Worm (Caenorhabditis elegans) whole organism, midembryonic: Measurements from ENCODE around the gene pks-1.
A peak's percentile ranks its signal among the peaks of the same experiment; 100 is the strongest.

ENCODE experiments used
- T22C8.4 ChIP-seq: fragments of 200-800 bp; sonication (Bioruptor generic); IDR thresholded peaks from 2 replicates; pipeline ENCODE4 v1.3.6; 2022; ENCODE audit warnings: missing genetic modification characterization, missing compliant biosample characterization
- cog-1 ChIP-seq: sonication (generic microtip); optimal IDR thresholded peaks from 2 replicates; lab custom pipeline; 2016; ENCODE audit warnings: missing genetic modification characterization, missing compliant biosample characterization
- flt-1 ChIP-seq: fragments of 200-800 bp; sonication (Bioruptor generic); IDR thresholded peaks from 2 replicates; pipeline ENCODE4 v1.3.6; 2022; ENCODE audit warnings: missing genetic modification characterization, missing compliant biosample characterization
- klf-2 ChIP-seq: fragments of 200-800 bp; sonication (Bioruptor generic); conservative IDR thresholded peaks from 2 replicates; pipeline ENCODE4 v1.3.6; 2022; ENCODE audit warnings: missing genetic modification reagents, missing genetic modification characterization, missing compliant biosample characterization
- med-1 ChIP-seq: sonication (generic microtip); optimal IDR thresholded peaks from 2 replicates; lab custom pipeline; 2017; ENCODE audit warnings: missing genetic modification characterization, mild to moderate bottlenecking, missing compliant biosample characterization, antibody characterized with exemption, missing genetic modification reagents; ENCODE audit not compliant: insufficient read depth
- ref-1 ChIP-seq: fragments of 200-800 bp; sonication (Bioruptor generic); conservative IDR thresholded peaks from 2 replicates; pipeline ENCODE4 v1.3.6; 2022; ENCODE audit warnings: missing genetic modification reagents, missing genetic modification characterization, missing compliant biosample characterization
- tab-1 ChIP-seq: fragments of 200-800 bp; sonication (Bioruptor generic); IDR thresholded peaks from 2 replicates; pipeline ENCODE4 v1.3.6; 2022; ENCODE audit warnings: missing genetic modification characterization, missing compliant biosample characterization
- ztf-23 ChIP-seq: fragments of 200-800 bp; sonication (Bioruptor generic); IDR thresholded peaks from 2 replicates; pipeline ENCODE4 v1.3.6; 2022; ENCODE audit warnings: missing genetic modification reagents, missing genetic modification characterization, missing compliant biosample characterization
- ztf-29 ChIP-seq: fragments of 200-800 bp; sonication (Bioruptor generic); IDR thresholded peaks from 2 replicates; pipeline ENCODE4 v1.3.6; 2022; ENCODE audit warnings: missing genetic modification reagents, missing genetic modification characterization, missing compliant biosample characterization

The pks-1 gene

DNA sequence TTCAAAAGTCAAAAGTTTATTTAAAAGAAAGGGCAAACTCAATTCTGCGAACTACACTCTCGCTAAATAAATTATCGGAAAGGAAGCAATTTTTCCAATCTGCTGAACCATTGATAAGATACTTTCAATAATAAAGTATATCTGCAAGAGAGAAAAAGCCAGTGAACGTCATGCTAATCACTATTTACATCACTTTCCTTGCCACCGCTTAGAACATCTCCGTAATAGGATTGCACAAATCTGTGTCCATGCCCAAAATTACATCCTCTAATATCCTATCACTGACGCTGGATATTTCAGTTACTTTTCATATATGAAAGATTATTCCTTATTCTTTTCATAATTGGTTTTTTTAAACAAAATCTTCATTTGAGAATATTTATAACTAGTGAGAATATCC lies 30.8 kb upstream of the pks-1 start:
- TF ChIP-seq med-1 (no peak), ztf-29 (GFP tag; lab: Robert Waterston, UW) (no peak), T22C8.4 (GFP tag; lab: Robert Waterston, UW) (no peak), klf-2 (no peak), flt-1 (GFP tag; lab: Robert Waterston, UW) (no peak), ztf-23 (GFP tag; lab: Robert Waterston, UW) (no peak), ref-1 (GFP tag; lab: Robert Waterston, UW) (no peak), tab-1 (no peak)

ce11 chrX:5386558-5386957 lies 27.1 kb upstream of the pks-1 start, which contains the start of gene kcnl-3:
kcnl-3 (plus strand) TSS chrX:5386858.
- TF ChIP-seq ztf-23 (GFP tag; lab: Robert Waterston, UW) (no peak), T22C8.4 (GFP tag; lab: Robert Waterston, UW) (no peak), med-1 (no peak), ztf-29 (GFP tag; lab: Robert Waterston, UW) (no peak), cog-1 (tag; lab: Kevin White, UChicago) (no peak), flt-1 (GFP tag; lab: Robert Waterston, UW) (no peak), ref-1 (GFP tag; lab: Robert Waterston, UW) (no peak), klf-2 (no peak), tab-1 (no peak)

DNA sequence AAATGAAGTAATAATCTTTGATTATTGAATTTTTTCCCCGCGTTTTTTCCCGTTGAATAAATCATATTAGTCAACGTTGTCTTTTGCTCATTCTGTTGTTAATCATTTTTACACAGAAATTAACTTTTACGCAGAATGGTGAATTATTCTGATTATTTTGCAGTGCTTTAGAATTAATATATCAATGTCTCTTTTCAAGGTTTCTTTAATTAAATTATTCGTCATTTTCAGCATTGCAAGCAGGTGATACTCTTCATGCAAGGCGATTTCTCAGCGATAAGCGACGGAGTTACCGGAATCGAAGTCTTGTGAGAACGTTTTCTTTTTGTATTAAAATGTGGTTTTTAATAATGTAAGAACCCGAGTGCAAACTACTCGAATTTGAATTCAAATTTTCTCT lies 26.0 kb upstream of the pks-1 start:
- TF ChIP-seq tab-1 (no peak), ref-1 (GFP tag; lab: Robert Waterston, UW) (no peak), flt-1 (GFP tag; lab: Robert Waterston, UW) (no peak), med-1 (no peak), ztf-23 (GFP tag; lab: Robert Waterston, UW) (no peak), klf-2 (no peak), cog-1 (tag; lab: Kevin White, UChicago) (no peak), T22C8.4 (GFP tag; lab: Robert Waterston, UW) (no peak)

- TF ChIP-seq tab-1: no peak
- no peak for TF ChIP-seq ztf-29 (GFP tag; lab: Robert Waterston, UW)
- no peak for TF ChIP-seq klf-2
- TF ChIP-seq T22C8.4 (GFP tag; lab: Robert Waterston, UW): no peak
Observed at ce11 chrX:5397300-5397699, 16.3 kb upstream of the pks-1 start, which contains the start of gene C03F11.2. C03F11.2 (minus strand) TSS chrX:5397400.

DNA sequence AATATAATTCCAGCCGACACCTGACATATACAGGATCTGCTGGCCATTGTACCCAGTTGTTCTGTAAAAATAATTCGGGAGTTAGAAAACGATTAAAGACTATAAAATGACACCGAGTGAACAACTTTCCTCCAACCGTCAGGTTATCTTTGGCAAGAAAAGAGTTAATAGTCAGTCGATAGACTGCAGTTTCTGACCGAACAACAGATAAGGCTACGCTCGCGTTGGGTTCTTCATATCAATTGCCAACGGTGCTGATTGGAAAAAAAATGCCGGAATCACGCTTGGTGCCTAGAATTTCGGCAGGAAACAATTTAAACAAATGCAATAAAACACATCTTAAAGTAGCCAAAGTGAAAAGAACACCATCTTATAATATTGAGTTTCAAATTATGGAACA lies 13.1 kb upstream of the pks-1 start, which contains the start of gene scav-1:
Gene scav-1 (minus strand): TSS at position 61 of the 400 bp plus-strand sequence.
- TF ChIP-seq ztf-29 (GFP tag; lab: Robert Waterston, UW) (no peak), tab-1 (no peak), med-1 (no peak), klf-2 (no peak), ref-1 (GFP tag; lab: Robert Waterston, UW) (no peak), cog-1 (tag; lab: Kevin White, UChicago) (no peak)

DNA sequence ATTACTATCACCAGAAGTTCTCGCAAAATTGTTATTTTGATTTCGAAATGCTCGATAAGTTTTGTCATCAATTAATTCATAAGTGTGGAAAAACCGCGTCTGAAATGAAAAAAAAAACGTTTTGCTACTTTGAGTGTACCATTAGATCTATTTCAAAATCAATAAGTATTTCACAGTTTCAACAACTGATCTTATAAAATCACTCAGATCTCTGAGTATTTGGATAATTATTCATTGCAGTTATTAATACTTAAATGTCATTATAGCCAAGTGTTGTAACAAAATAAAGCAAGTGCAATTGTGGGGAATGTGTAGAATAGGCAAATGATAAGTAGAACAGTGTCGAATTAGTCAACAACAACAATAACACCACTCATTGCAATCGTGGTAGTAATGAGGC lies 7.3 kb upstream of the pks-1 start, which contains the start of gene C03F11.4:
Gene C03F11.4 (minus strand): TSS at position 101 of the 400 bp plus-strand sequence.
- TF ChIP-seq ztf-23 (GFP tag; lab: Robert Waterston, UW) (no peak), med-1 (no peak), flt-1 (GFP tag; lab: Robert Waterston, UW) (no peak), klf-2 (no peak), tab-1 (no peak), ref-1 (GFP tag; lab: Robert Waterston, UW) (no peak), cog-1 (tag; lab: Kevin White, UChicago) (no peak), T22C8.4 (GFP tag; lab: Robert Waterston, UW) (no peak), ztf-29 (GFP tag; lab: Robert Waterston, UW) (no peak)

DNA sequence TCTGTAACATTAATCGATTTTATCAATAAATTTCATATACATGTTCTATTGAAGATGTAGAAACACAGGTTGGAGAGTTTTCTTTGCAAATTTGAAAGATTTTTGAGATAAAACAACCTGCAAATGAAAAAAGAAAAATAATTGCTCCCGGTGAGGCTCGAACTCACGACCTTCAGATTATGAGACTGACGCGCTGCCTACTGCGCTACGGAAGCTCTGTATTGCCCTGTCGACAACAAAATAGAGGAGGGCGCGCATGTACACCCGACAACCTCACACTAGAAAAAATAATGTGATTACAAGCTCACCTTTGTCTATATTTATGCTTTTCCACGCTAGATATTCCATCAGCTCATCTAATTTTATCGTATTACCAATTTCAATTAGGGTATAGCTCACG lies 6.3 kb upstream of the pks-1 start:
- TF ChIP-seq ref-1 (GFP tag; lab: Robert Waterston, UW) (no peak; the same call in 1 of the 2 replicates), ztf-23 (GFP tag; lab: Robert Waterston, UW) (peak; percentile 63), tab-1 (peak; percentile 72), ztf-29 (GFP tag; lab: Robert Waterston, UW) (peak; percentile 72), med-1 (peak; percentile 22), T22C8.4 (GFP tag; lab: Robert Waterston, UW) (peak; percentile 48; the same call in 1 of the 2 replicates), cog-1 (tag; lab: Kevin White, UChicago) (no peak), flt-1 (GFP tag; lab: Robert Waterston, UW) (no peak), klf-2 (peak; percentile 67; the same call in 1 of the 2 replicates)

ce11 chrX:5414250-5414649 lies 640 bp downstream of the pks-1 start, which contains the start of gene C41A3.2:
C41A3.2 (minus strand) TSS chrX:5414350.
- TF ChIP-seq klf-2 (no peak), tab-1 (no peak), med-1 (no peak), cog-1 (tag; lab: Kevin White, UChicago) (no peak), ztf-29 (GFP tag; lab: Robert Waterston, UW) (no peak), flt-1 (GFP tag; lab: Robert Waterston, UW) (no peak), T22C8.4 (GFP tag; lab: Robert Waterston, UW) (no peak), ztf-23 (GFP tag; lab: Robert Waterston, UW) (no peak), ref-1 (GFP tag; lab: Robert Waterston, UW) (no peak)

DNA sequence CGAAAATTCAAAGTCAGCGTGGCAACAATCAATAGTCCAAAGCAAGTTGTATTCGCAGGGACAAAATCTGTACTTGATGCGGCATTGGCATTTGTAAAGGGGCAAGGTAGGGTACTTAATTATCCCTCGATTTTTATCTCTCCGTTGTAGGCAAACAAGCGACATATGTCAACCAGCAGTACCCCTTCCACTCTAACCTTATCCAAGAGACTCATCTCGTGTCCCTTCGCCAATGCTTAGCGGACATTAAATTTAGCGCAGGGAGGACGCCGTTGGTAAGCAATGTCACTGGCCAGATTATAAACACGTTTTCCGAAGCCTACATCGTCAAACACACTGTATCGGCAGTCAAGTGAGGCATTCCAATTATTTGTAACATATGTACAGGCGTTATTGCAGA lies 15.7 kb downstream of the pks-1 start:
- peak; percentile 61 for TF ChIP-seq med-1
- no peak; the same call in none of the 2 replicates for TF ChIP-seq flt-1 (GFP tag; lab: Robert Waterston, UW)
- 0 out of 2 replicates have a peak, but pooled peaks have one; percentile 23 for TF ChIP-seq ref-1 (GFP tag; lab: Robert Waterston, UW)
- peak; percentile 61 for TF ChIP-seq klf-2
- peak; percentile 83 for TF ChIP-seq tab-1
- TF ChIP-seq ztf-29 (GFP tag; lab: Robert Waterston, UW): peak; percentile 76
- TF ChIP-seq ztf-23 (GFP tag; lab: Robert Waterston, UW): peak; percentile 91
- TF ChIP-seq T22C8.4 (GFP tag; lab: Robert Waterston, UW): peak; percentile 67; the same call in 1 of the 2 replicates
- peak; percentile 96 for TF ChIP-seq cog-1 (tag; lab: Kevin White, UChicago)

DNA sequence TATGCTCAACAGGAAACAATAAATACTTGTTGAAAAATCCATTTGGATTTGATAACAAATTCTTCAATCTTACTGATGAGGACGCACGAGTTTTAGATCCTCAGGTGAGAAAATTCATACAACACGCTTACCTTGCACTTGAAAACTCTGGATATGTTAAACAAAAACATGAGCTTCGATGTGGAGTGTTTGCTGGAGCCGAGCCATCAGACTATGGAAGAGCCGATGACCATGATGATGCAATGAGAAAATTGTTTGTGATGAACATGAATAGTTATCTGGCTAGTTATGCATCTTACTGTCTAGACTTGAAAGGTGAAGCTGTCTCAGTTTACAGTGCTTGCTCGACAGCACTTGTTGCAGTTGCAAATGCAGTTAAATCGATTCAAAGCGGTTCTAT lies 20.3 kb downstream of the pks-1 start:
- TF ChIP-seq cog-1 (tag; lab: Kevin White, UChicago) (no peak), flt-1 (GFP tag; lab: Robert Waterston, UW) (no peak), ztf-23 (GFP tag; lab: Robert Waterston, UW) (no peak), ztf-29 (GFP tag; lab: Robert Waterston, UW) (no peak), T22C8.4 (GFP tag; lab: Robert Waterston, UW) (no peak), klf-2 (no peak), tab-1 (no peak), ref-1 (GFP tag; lab: Robert Waterston, UW) (no peak), med-1 (no peak)
